Fruit fly (Drosophila melanogaster): ENCODE measurements around the gene Agpat4.

dm6 chr3L:16354197-16354596 is 27.2 kb downstream of the Agpat4 start, which contains the start of gene Pdh:
- no peak for TF ChIP-seq spab (GFP tag; optimal IDR thresholded peaks at IDR 0.05)
- TF ChIP-seq CG1621 (tag; optimal IDR thresholded peaks at IDR 0.05) = no peak
- TF ChIP-seq topi (GFP tag; optimal IDR thresholded peaks at IDR 0.05) = no peak
- no peak for TF ChIP-seq eg (GFP tag; IDR thresholded peaks at IDR 0.05)
- no peak for TF ChIP-seq CG6792 (GFP tag; optimal IDR thresholded peaks at IDR 0.05)
- TF ChIP-seq Blimp-1 (GFP tag; optimal IDR thresholded peaks at IDR 0.05) = no peak
- no peak for TF ChIP-seq CG6163 (GFP tag; IDR thresholded peaks at IDR 0.05)

All from whole organism, prepupa.